Fruit fly (Drosophila melanogaster) whole organism, prepupa: Measurements from ENCODE around the gene Klp10A.

Experiments
- CG10631 ChIP-seq: fragments of 200-800 bp; sonication (Bioruptor generic); optimal IDR thresholded peaks from 2 replicates; lab custom pipeline; 2016; ENCODE audit warnings: missing biosample characterization, missing genetic modification characterization
- CG11294 ChIP-seq: fragments of 200-800 bp; sonication (Bioruptor generic); IDR thresholded peaks from 2 replicates; pipeline ENCODE4 v1.3.6; 2022; ENCODE audit warnings: missing biosample characterization, missing genetic modification characterization
- CG11762 ChIP-seq: fragments of 200-800 bp; sonication (Bioruptor generic); optimal IDR thresholded peaks from 3 replicates; lab custom pipeline; 2016; ENCODE audit warnings: missing biosample characterization, missing genetic modification characterization; ENCODE audit not compliant: insufficient read depth
- CG32006 ChIP-seq: fragments of 200-800 bp; sonication (Bioruptor generic); optimal IDR thresholded peaks from 3 replicates; lab custom pipeline; 2017; ENCODE audit warnings: missing biosample characterization, mild to moderate bottlenecking, missing genetic modification characterization
- CG4318 ChIP-seq: fragments of 200-800 bp; sonication (Bioruptor generic); optimal IDR thresholded peaks from 3 replicates; lab custom pipeline; 2017; ENCODE audit warnings: missing biosample characterization, mild to moderate bottlenecking, missing genetic modification characterization
- CG8319 ChIP-seq: fragments of 200-800 bp; sonication (Bioruptor generic); optimal IDR thresholded peaks from 3 replicates; lab custom pipeline; 2016; ENCODE audit warnings: missing biosample characterization, missing genetic modification characterization
- CG8632 ChIP-seq: fragments of 200-800 bp; sonication (Bioruptor generic); optimal IDR thresholded peaks from 3 replicates; lab custom pipeline; 2016; ENCODE audit warnings: missing biosample characterization, missing genetic modification characterization
- Eip93F ChIP-seq: fragments of 200-800 bp; sonication (Bioruptor generic); optimal IDR thresholded peaks from 2 replicates; lab custom pipeline; 2016; ENCODE audit warnings: missing biosample characterization, mild to moderate bottlenecking, missing genetic modification characterization
- Sox15 ChIP-seq: fragments of 200-800 bp; sonication (Bioruptor generic); optimal IDR thresholded peaks from 3 replicates; lab custom pipeline; 2016; ENCODE audit warnings: missing biosample characterization, missing genetic modification characterization
- eg ChIP-seq: fragments of 200-800 bp; sonication (Bioruptor generic); IDR thresholded peaks from 3 replicates; pipeline ENCODE4 v1.3.6; 2022; ENCODE audit warnings: missing biosample characterization, missing genetic modification characterization
- spab ChIP-seq: fragments of 200-800 bp; sonication (Bioruptor generic); optimal IDR thresholded peaks from 2 replicates; lab custom pipeline; 2017; ENCODE audit warnings: missing biosample characterization, mild to moderate bottlenecking, missing genetic modification characterization, missing genetic modification reagents

DNA sequence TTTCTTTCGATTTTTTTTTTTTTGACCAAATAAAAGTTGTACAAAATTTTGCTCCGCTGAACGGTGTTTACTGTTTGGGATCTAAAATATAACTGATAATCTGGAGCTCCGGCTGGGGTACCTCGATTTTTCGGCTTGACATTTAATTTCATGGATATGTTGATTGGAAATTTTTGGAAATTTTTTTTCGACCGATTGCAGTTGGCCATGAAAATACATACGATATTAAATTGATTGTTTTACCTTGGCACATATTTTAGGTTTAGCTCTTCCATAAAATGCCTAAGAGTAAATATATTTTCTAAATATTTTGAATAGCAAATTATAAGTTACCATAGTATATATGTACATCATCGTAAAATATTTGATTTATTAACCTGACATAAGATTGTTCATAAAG, 33.7 kb upstream of the Klp10A start, which contains the start of gene CG1394:
- TF ChIP-seq spab (GFP tag; lab: Kevin White, UChicago) (no peak), CG32006 (no peak), eg (GFP tag; lab: Robert Waterston, UW) (no peak), Sox15 (GFP tag; lab: Kevin White, UChicago) (no peak), CG10631 (GFP tag; lab: Kevin White, UChicago) (no peak), CG11762 (no peak), CG11294 (GFP tag; lab: Robert Waterston, UW) (no peak), CG8319 (GFP tag; lab: Kevin White, UChicago) (no peak), CG8632 (GFP tag; lab: Kevin White, UChicago) (no peak), Eip93F (GFP tag; lab: Kevin White, UChicago) (no peak), CG4318 (no peak)
